Fruit fly (Drosophila melanogaster): ENCODE results near the gene CG46320.

dm6 chr3L:5753605-5754365 lies 89.9 kb downstream of the CG46320 start:
- TF ChIP-seq CG8159 (tag; optimal IDR thresholded peaks at IDR 0.05) (no peak), rn (GFP tag; IDR thresholded peaks at IDR 0.05) (no peak), CG32121 (GFP tag; IDR thresholded peaks at IDR 0.05) (no peak), fd96Ca (GFP tag; IDR thresholded peaks at IDR 0.05) (no peak), CG10348 (GFP tag; IDR thresholded peaks at IDR 0.05) (no peak), CG12605 (GFP tag; IDR thresholded peaks at IDR 0.05) (0 out of 2 replicates have a peak, but pooled peaks have one; percentile 15), CG9948 (tag; optimal IDR thresholded peaks at IDR 0.05) (no peak), CG4496 (GFP tag; IDR thresholded peaks at IDR 0.05) (no peak), Snoo (tag; optimal IDR thresholded peaks at IDR 0.05) (no peak), CG8301 (tag; optimal IDR thresholded peaks at IDR 0.05) (no peak), Ets98B (GFP tag; IDR thresholded peaks at IDR 0.05) (no peak)
